Worm (Caenorhabditis elegans): Measurements from ENCODE around the gene cht-5.

DNA sequence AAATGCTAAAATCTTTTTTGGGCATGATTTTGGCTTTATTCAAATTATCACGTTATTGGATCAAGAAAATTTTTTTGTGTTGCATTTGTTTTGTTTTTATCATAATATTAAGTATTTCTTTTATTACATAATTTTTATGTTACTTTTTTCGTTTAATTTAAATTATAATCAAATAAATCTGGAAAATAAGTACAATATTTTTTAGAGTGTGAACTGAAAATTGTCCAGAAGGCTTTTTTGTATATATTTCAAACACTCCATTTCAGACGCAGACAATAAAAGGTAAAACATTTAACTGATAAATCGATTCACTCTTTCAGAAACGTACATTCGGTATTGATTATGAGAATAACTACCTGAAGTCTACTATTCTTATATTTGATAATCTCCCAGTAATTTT is 7.1 kb upstream of the cht-5 start, which contains the start of gene C08B6.11:
- TF ChIP-seq fos-1 (tag; optimal IDR thresholded peaks at IDR 0.05) (no peak), unc-62 (GFP tag; optimal IDR thresholded peaks at IDR 0.05) (no peak), efl-3 (GFP tag; optimal IDR thresholded peaks at IDR 0.05) (no peak), nhr-237 (tag; optimal IDR thresholded peaks at IDR 0.05) (no peak), ceh-82 (tag; optimal IDR thresholded peaks at IDR 0.05) (no peak), vab-15 (tag; optimal IDR thresholded peaks at IDR 0.05) (no peak)

All from whole organism, L1 larva.